Fruit fly (Drosophila melanogaster): ENCODE measurements around the gene CG8565.
A peak's percentile ranks its signal among the peaks of the same experiment; 100 is the strongest.

The CG8565 gene

DNA sequence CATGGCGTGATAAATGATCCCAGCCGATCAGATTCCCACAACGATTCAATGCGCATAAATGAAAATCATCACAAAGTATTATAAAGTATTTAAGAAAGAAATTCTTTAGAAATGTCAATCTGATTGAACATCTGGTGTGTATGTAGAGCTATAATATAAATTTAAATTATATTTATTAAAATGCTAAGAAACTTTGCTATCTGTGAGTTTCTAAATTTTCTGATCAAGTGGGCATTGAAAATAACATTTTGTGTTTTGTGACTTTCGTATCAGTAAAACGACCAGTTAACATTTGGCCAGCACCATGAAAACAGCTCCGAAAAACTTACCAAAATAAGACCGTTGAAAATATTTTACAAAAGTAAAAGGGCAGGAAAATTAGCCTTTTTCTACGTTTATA, at the start of gene CG8565:
Gene CG8565 (plus strand): TSS at position 301 of the 400 bp plus-strand sequence.
- TF ChIP-seq rn (GFP tag; IDR thresholded peaks at IDR 0.05) (no peak), CG10348 (GFP tag; IDR thresholded peaks at IDR 0.05) (no peak), Snoo (tag; optimal IDR thresholded peaks at IDR 0.05) (no peak), D1 (tag; optimal IDR thresholded peaks at IDR 0.05) (no peak), CG17806 (tag; optimal IDR thresholded peaks at IDR 0.05) (no peak), Ets98B (GFP tag; IDR thresholded peaks at IDR 0.05) (no peak), CG34367 (tag; optimal IDR thresholded peaks at IDR 0.05) (no peak)

DNA sequence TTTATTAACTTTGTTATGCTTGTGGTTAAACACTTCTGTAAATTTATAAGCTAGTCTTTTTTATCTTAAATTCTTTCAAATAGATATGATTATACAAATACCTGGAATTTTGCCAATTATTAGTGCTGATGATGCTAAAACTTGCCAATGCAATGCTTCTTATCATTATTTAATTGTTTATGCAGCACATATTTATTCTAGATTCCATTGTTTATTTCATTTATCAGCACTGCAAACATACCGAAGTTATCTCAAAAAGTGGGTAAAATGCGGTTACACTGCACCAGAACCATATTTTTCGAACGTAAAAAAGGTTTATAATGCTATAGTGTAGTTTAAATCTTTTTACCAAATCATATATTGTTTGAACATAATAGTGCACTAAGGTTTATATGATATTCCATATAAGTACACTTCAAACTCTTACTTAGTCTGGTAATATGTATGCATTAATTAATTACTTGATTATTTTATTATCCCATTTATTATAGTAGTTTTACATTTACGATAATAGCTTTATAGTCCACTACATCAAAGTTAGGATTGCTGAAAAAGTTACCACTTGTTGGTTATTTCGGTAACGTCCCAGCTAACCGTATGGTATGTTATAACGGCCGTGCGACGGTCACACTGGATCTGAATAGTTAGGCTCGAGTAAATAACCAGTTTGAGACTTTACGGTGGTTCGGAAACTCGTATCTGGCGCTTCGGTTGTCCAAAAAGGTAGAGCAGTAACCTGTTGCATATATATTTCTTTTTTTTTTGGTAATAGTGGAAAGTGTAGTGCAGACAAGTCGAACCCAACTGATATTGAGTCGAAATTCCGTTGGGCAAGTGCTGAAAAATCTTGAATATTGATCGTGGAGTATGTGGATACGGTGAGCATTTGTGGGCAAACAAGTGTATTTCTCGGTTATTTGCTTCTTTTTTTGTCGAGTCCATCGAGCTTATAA, 49.1 kb upstream of the CG8565 start, which contains the start of gene Rhp:
Gene Rhp (plus strand): TSS at position 663 of the 953 bp plus-strand sequence.
- TF ChIP-seq Ets98B (GFP tag; IDR thresholded peaks at IDR 0.05) (peak; percentile 30; the same call in 1 of the 2 replicates), Pif1A (GFP tag; optimal IDR thresholded peaks at IDR 0.05) (no peak), gl (tag; optimal IDR thresholded peaks at IDR 0.05) (peak; percentile 79), Snoo (tag; optimal IDR thresholded peaks at IDR 0.05) (peak; percentile 55), rn (GFP tag; IDR thresholded peaks at IDR 0.05) (no peak), EcR (GFP tag; optimal IDR thresholded peaks at IDR 0.05) (peak; percentile 35), fd96Ca (GFP tag; IDR thresholded peaks at IDR 0.05) (no peak), CG10348 (GFP tag; IDR thresholded peaks at IDR 0.05) (no peak), CG4496 (GFP tag; IDR thresholded peaks at IDR 0.05) (peak; percentile 59; the same call in 2 of the 3 replicates), CG32121 (GFP tag; IDR thresholded peaks at IDR 0.05) (peak; percentile 19; the same call in 1 of the 2 replicates), CG17806 (tag; optimal IDR thresholded peaks at IDR 0.05) (peak; percentile 58), CG9948 (tag; optimal IDR thresholded peaks at IDR 0.05) (peak; percentile 35), CG34367 (tag; optimal IDR thresholded peaks at IDR 0.05) (peak; percentile 59), CG8301 (tag; optimal IDR thresholded peaks at IDR 0.05) (no peak), CG15710 (tag; optimal IDR thresholded peaks at IDR 0.05) (peak; percentile 60), CG8159 (tag; optimal IDR thresholded peaks at IDR 0.05) (no peak)

DNA sequence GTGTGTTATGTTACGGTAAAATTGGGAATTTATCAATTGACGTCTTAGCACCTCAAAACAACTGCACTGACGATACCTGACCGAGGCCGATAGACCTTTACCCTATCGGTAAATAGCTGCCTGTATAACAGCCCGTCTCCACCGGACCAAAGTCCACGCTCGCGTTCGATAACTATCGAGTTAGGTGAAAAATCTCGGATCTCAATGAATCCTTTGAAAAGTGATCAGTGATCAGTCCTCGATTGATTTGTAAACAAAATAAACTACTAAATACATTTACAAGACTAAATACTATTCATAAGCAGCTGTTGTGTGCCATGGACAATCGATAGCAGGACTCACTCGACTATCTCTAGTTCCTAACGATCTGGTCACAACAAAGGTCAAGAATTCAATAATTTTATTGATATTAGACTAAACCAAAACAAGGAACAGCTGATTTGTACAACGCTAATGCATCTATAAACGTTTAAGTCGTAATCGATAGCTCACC, 41.6 kb upstream of the CG8565 start, which contains the start of gene sordd1:
Gene sordd1 (minus strand): TSS at position 78 of the 493 bp plus-strand sequence.
- TF ChIP-seq CG4496 (GFP tag; IDR thresholded peaks at IDR 0.05) (peak; percentile 55; the same call in 2 of the 3 replicates), CG12605 (GFP tag; IDR thresholded peaks at IDR 0.05) (0 out of 2 replicates have a peak, but pooled peaks have one; percentile 6), Ets98B (GFP tag; IDR thresholded peaks at IDR 0.05) (0 out of 2 replicates have a peak, but pooled peaks have one; percentile 14), CG32121 (GFP tag; IDR thresholded peaks at IDR 0.05) (0 out of 2 replicates have a peak, but pooled peaks have one; percentile 15)

DNA sequence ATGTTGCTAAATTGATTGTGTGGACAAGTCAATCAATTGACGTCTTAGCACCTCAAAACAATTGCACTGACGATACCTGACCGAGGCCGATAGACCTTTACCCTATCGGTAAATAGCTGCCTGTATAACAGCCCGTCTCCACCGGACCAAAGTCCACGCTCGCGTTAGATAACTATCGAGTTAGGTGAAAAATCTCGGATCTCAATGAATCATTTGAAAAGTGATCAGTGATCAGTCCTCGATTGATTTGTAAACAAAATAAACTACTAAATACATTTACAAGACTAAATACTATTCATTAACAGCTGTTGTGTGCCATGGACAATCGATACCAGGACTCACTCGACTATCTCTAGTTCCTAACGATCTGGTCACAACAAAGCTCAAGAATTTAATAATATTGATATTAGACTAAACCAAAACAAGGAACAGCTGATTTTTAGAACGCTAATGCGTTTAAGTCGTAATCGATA, 38.5 kb upstream of the CG8565 start, which contains the start of the genes sordd2 and CG15602:
Gene sordd2 (minus strand): TSS at position 78 of the 473 bp plus-strand sequence.
Gene CG15602 (plus strand): TSS at position 342 of the 473 bp plus-strand sequence.
- peak; percentile 52; the same call in 2 of the 3 replicates for TF ChIP-seq CG4496 (GFP tag; IDR thresholded peaks at IDR 0.05)

DNA sequence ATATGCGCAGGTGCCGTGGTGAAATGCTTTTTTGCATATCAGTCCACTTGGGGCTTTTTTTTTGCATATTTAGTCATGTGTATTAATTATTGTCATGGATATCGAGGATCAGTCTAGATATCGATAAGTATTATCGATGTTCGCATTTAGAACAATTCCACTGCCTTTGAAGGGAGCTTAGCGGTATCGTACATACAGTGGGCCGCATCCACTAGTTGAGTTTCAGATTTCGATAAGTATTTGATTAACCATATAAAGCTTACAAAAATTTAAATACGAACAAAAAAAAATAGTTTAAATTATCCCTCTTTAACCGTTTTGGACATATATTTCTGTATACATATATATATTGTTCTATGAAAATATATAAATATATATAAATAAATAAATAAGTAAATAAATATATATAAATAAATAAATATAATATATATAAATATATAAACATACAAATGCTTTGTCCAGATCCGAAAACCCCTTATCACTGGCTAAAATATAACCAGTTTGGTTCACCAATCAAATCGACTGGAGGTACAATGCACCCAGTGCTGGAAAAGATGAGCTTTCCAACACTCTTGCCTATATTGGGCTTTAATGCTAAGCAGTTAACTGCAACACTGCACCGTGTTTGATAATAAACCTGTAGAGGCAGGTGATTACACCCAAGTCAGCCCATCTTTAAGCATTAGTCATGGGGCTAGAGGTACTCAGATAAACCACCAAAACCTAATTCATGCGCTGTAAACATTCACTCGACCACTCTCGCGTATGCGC, 34.6 kb upstream of the CG8565 start:
- TF ChIP-seq CG15710 (tag; optimal IDR thresholded peaks at IDR 0.05) (peak; percentile 3), D1 (tag; optimal IDR thresholded peaks at IDR 0.05) (no peak), CG14655 (GFP tag; optimal IDR thresholded peaks at IDR 0.05) (no peak), CG17806 (tag; optimal IDR thresholded peaks at IDR 0.05) (peak; percentile 22), CG4496 (GFP tag; IDR thresholded peaks at IDR 0.05) (0 out of 3 replicates have a peak, but pooled peaks have one; percentile 32), CG9948 (tag; optimal IDR thresholded peaks at IDR 0.05) (peak; percentile 21), Ets98B (GFP tag; IDR thresholded peaks at IDR 0.05) (no peak), CG34367 (tag; optimal IDR thresholded peaks at IDR 0.05) (peak; percentile 0), rn (GFP tag; IDR thresholded peaks at IDR 0.05) (no peak), Pif1B (GFP tag; optimal IDR thresholded peaks at IDR 0.05) (no peak), fd96Ca (GFP tag; IDR thresholded peaks at IDR 0.05) (no peak), CG8301 (tag; optimal IDR thresholded peaks at IDR 0.05) (no peak), CG32121 (GFP tag; IDR thresholded peaks at IDR 0.05) (no peak), CG10348 (GFP tag; IDR thresholded peaks at IDR 0.05) (no peak), EcR (GFP tag; optimal IDR thresholded peaks at IDR 0.05) (no peak), CG8159 (tag; optimal IDR thresholded peaks at IDR 0.05) (peak; percentile 22), CG13204 (GFP tag; optimal IDR thresholded peaks at IDR 0.05) (no peak), Snoo (tag; optimal IDR thresholded peaks at IDR 0.05) (no peak), CG12605 (GFP tag; IDR thresholded peaks at IDR 0.05) (no peak), gl (tag; optimal IDR thresholded peaks at IDR 0.05) (no peak), Pif1A (GFP tag; optimal IDR thresholded peaks at IDR 0.05) (no peak)
